Worm (Caenorhabditis elegans): ENCODE results near the gene AC7.3.
"Not testable (repeated sequence)": the region's sequence is repeated elsewhere in the genome, so short reads cannot be mapped to it uniquely, and the experiment has no call there.

DNA sequence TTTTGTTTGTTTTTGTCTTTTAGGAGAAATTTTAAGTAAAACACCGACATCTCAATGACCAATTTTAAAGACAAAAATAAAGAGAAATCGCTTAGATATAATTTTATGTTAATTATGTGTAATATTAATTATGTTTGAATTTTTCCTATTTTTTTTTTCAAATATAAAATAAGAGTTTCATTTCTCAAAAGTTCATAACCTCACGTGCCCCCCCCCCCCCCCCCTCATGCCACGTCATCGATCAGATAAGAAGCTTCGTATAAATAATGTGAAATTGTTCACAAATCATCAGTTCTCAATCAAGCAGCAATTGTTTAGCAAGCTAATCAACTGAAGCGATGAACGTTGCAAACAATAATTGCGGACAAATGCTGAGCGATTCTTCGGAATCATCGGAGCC, 41.0 kb upstream of the AC7.3 start, which contains the start of gene C02B10.6:
- TF ChIP-seq ama-1 (optimal IDR thresholded peaks at IDR 0.05); sea-1 (GFP tag; conservative IDR thresholded peaks at IDR 0.05); ets-7 (tag; optimal IDR thresholded peaks at IDR 0.05); hmbx-1 (tag; optimal IDR thresholded peaks at IDR 0.05); hnd-1 (tag; optimal IDR thresholded peaks at IDR 0.05); scrt-1 (GFP tag; IDR thresholded peaks at IDR 0.05); ceh-36 (tag; optimal IDR thresholded peaks at IDR 0.05); tbx-37 (GFP tag; conservative IDR thresholded peaks at IDR 0.05); pes-1 (GFP tag; IDR thresholded peaks at IDR 0.05); flt-1 (GFP tag; IDR thresholded peaks at IDR 0.05); B0310.2 (tag; optimal IDR thresholded peaks at IDR 0.05); hmg-4 (GFP tag; optimal IDR thresholded peaks at IDR 0.05); tra-4 (tag; optimal IDR thresholded peaks at IDR 0.05): not testable (repeated sequence)
